Worm (Caenorhabditis elegans): ENCODE data around the gene stc-1.

DNA sequence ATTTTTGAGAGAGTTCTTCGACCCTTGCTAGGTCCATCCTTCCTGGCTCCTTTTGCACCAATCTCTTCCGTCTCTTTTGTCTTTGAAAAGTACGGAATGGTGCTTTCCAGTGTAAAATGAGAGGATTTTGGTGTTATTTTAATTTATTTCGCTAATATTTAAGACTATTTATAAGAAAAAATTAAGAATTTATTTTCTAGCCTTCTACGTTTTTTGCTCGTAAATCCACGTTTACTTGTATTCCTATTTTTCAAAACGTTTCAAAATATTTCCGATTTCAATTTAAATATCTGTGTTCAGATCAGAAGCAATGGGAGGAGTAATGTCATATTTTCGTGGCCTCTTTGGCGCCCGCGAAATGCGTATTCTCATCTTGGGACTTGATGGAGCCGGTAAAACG, 15.8 kb upstream of the stc-1 start, which contains the start of gene arl-1:
- no peak for TF ChIP-seq efl-1 (GFP tag; optimal IDR thresholded peaks at IDR 0.05)
- no peak for TF ChIP-seq snpc-4 (GFP tag; optimal IDR thresholded peaks at IDR 0.05)
- no peak for TF ChIP-seq snpc-4 (tag; optimal IDR thresholded peaks at IDR 0.05)
- TF ChIP-seq tbx-9 (tag; optimal IDR thresholded peaks at IDR 0.05; ENCODE audit: borderline replicate concordance): no peak
- no peak for TF ChIP-seq lsl-1 (GFP tag; optimal IDR thresholded peaks at IDR 0.05)
- no peak for TF ChIP-seq repo-1 (tag; optimal IDR thresholded peaks at IDR 0.05)
- no peak for TF ChIP-seq him-1 (tag; optimal IDR thresholded peaks at IDR 0.05)
- TF ChIP-seq ama-1 (optimal IDR thresholded peaks at IDR 0.05): no peak
- TF ChIP-seq ama-1 (GFP tag; optimal IDR thresholded peaks at IDR 0.05): no peak
- TF ChIP-seq Y56A3A.18 (GFP tag; IDR thresholded peaks at IDR 0.05): no peak
- TF ChIP-seq pha-4 (tag; optimal IDR thresholded peaks at IDR 0.05): no peak
- no peak for TF ChIP-seq ztf-22 (GFP tag; optimal IDR thresholded peaks at IDR 0.05)
- TF ChIP-seq ceh-58 (GFP tag; IDR thresholded peaks at IDR 0.05): no peak
- no peak for TF ChIP-seq hlh-26 (GFP tag; conservative IDR thresholded peaks at IDR 0.05)

Data from whole organism, young adult.